Worm (Caenorhabditis elegans) whole organism, L1 larva: Measurements from ENCODE around the gene arc-1.

ENCODE experiments used
- C16A3.4 ChIP-seq: fragments of 150-350 bp; optimal IDR thresholded peaks from 2 replicates; lab custom pipeline; 2014; ENCODE audit warnings: missing biosample characterization, missing genetic modification characterization
- C34B4.2 ChIP-seq: sonication (generic microtip); optimal IDR thresholded peaks from 2 replicates; lab custom pipeline; 2017; ENCODE audit warnings: mild to moderate bottlenecking, missing genetic modification characterization, missing compliant biosample characterization
- blmp-1 ChIP-seq: fragments of 150-350 bp; optimal IDR thresholded peaks from 2 replicates; lab custom pipeline; 2014; ENCODE audit warnings: missing biosample characterization, missing genetic modification characterization
- ceh-63 ChIP-seq: fragments of 200-800 bp; sonication (Bioruptor generic); optimal IDR thresholded peaks from 2 replicates; lab custom pipeline; 2018; ENCODE audit warnings: mild to moderate bottlenecking, missing genetic modification characterization, missing compliant biosample characterization
- ceh-8 ChIP-seq: fragments of 200-800 bp; sonication (Bioruptor generic); optimal IDR thresholded peaks from 2 replicates; lab custom pipeline; 2018; ENCODE audit warnings: mild to moderate bottlenecking, missing genetic modification characterization, moderate library complexity, missing compliant biosample characterization
- ceh-88 ChIP-seq: fragments of 200-800 bp; sonication (Bioruptor generic); IDR thresholded peaks from 2 replicates; pipeline ENCODE4 v1.3.6; 2022; ENCODE audit warnings: missing genetic modification characterization, missing compliant biosample characterization
- ceh-90 ChIP-seq: sonication (generic microtip); optimal IDR thresholded peaks from 2 replicates; lab custom pipeline; 2016; ENCODE audit warnings: missing genetic modification characterization, missing compliant biosample characterization
- efl-1 ChIP-seq, 4 experiments: fragments of 150-350 bp; optimal IDR thresholded peaks in 3 of 4; peaks in 1 of 4; 1 replicate in 1 of 4; 2 replicates in 3 of 4; lab custom pipeline; 2014; ENCODE audit warnings: missing biosample characterization in 2 of 4, missing genetic modification characterization in 2 of 4, missing genetic modification reagents in 2 of 4
- egl-13 ChIP-seq: sonication (generic microtip); optimal IDR thresholded peaks from 2 replicates; lab custom pipeline; 2016; ENCODE audit warnings: missing genotype, missing genetic modification reagents, missing genetic modification characterization, missing compliant biosample characterization
- elt-2 ChIP-seq: sonication (generic microtip); optimal IDR thresholded peaks from 2 replicates; lab custom pipeline; 2016; ENCODE audit warnings: missing genetic modification characterization, mild to moderate bottlenecking, inconsistent platforms, missing compliant biosample characterization, missing genetic modification reagents
- elt-3 ChIP-seq, 6 experiments: fragments of 150-350 bp in 1 of 6; sonication (generic microtip); optimal IDR thresholded peaks; 2 replicates each; lab custom pipeline; 2017 to 2018; ENCODE audit warnings: missing biosample characterization in 6 of 6, missing genetic modification characterization in 6 of 6, inconsistent platforms in 1 of 6
- fos-1 ChIP-seq: fragments of 150-350 bp; optimal IDR thresholded peaks from 2 replicates; lab custom pipeline; 2014; ENCODE audit warnings: missing biosample characterization, missing genetic modification characterization
- grh-1 ChIP-seq: fragments of 200-800 bp; sonication (Bioruptor generic); IDR thresholded peaks from 2 replicates; pipeline ENCODE4 v1.3.6; 2022; ENCODE audit warnings: missing genetic modification reagents, missing genetic modification characterization, missing compliant biosample characterization
- hpl-2 ChIP-seq: fragments of 150-350 bp; optimal IDR thresholded peaks from 2 replicates; lab custom pipeline; 2014; ENCODE audit warnings: missing biosample characterization, missing genetic modification reagents, missing genetic modification characterization
- irx-1 ChIP-seq: sonication (generic microtip); optimal IDR thresholded peaks from 2 replicates; lab custom pipeline; 2016; ENCODE audit warnings: missing genetic modification characterization, missing compliant biosample characterization
- lin-13 ChIP-seq: fragments of 150-350 bp; optimal IDR thresholded peaks from 2 replicates; lab custom pipeline; 2014; ENCODE audit warnings: missing biosample characterization, missing genetic modification reagents, missing genetic modification characterization
- lin-14 ChIP-seq: fragments of 200-800 bp; sonication (Bioruptor generic); optimal IDR thresholded peaks from 2 replicates; lab custom pipeline; 2018; ENCODE audit warnings: mild to moderate bottlenecking, missing genetic modification characterization, moderate library complexity, missing compliant biosample characterization
- lin-15B ChIP-seq: fragments of 150-350 bp; sonication (generic microtip); optimal IDR thresholded peaks from 3 replicates; lab custom pipeline; 2014; ENCODE audit warnings: missing biosample characterization, missing genetic modification characterization
- lin-35 ChIP-seq, 2 experiments: fragments of 150-350 bp; optimal IDR thresholded peaks; 2 replicates each; lab custom pipeline; 2014; ENCODE audit warnings: missing biosample characterization in 2 of 2, missing genetic modification characterization in 2 of 2, missing genetic modification reagents in 2 of 2
- lir-3 ChIP-seq: sonication (generic microtip); optimal IDR thresholded peaks from 2 replicates; lab custom pipeline; 2016; ENCODE audit warnings: mild to moderate bottlenecking, missing genetic modification characterization, moderate library complexity, missing compliant biosample characterization; ENCODE audit not compliant: poor library complexity
- lsy-2 ChIP-seq, 2 experiments: fragments of 150-350 bp; optimal IDR thresholded peaks; 2 replicates each; lab custom pipeline; 2014; ENCODE audit warnings: missing biosample characterization in 2 of 2, missing genetic modification characterization in 2 of 2
- mdl-1 ChIP-seq, 2 experiments: fragments of 150-350 bp; optimal IDR thresholded peaks; 2 replicates each; lab custom pipeline; 2014 to 2017; ENCODE audit warnings: missing biosample characterization in 2 of 2, missing genetic modification characterization in 2 of 2, inconsistent platforms in 1 of 2
- mef-2 ChIP-seq: fragments of 150-350 bp; optimal IDR thresholded peaks from 2 replicates; lab custom pipeline; 2014; ENCODE audit warnings: missing biosample characterization, missing genetic modification characterization
- mep-1 ChIP-seq: fragments of 150-350 bp; optimal IDR thresholded peaks from 2 replicates; lab custom pipeline; 2014; ENCODE audit warnings: missing biosample characterization, missing genetic modification characterization
- nhr-11 ChIP-seq: fragments of 150-350 bp; optimal IDR thresholded peaks from 2 replicates; lab custom pipeline; 2014; ENCODE audit warnings: missing biosample characterization, missing genetic modification characterization
- nhr-12 ChIP-seq: sonication (generic microtip); optimal IDR thresholded peaks from 2 replicates; lab custom pipeline; 2017; ENCODE audit warnings: missing biosample characterization, missing genetic modification characterization
- nhr-19 ChIP-seq: fragments of 200-800 bp; sonication (Bioruptor generic); conservative IDR thresholded peaks from 2 replicates; pipeline ENCODE4 v1.3.6; 2022; ENCODE audit warnings: missing genetic modification characterization, missing compliant biosample characterization
- nhr-20 ChIP-seq: sonication (generic microtip); optimal IDR thresholded peaks from 2 replicates; lab custom pipeline; 2016; ENCODE audit warnings: mild to moderate bottlenecking, missing genetic modification characterization, missing compliant biosample characterization
- nhr-47 ChIP-seq: sonication (generic microtip); optimal IDR thresholded peaks from 2 replicates; lab custom pipeline; 2016; ENCODE audit warnings: mild to moderate bottlenecking, missing genetic modification characterization, moderate library complexity, missing compliant biosample characterization
- nhr-71 ChIP-seq: sonication (generic microtip); optimal IDR thresholded peaks from 2 replicates; lab custom pipeline; 2016; ENCODE audit warnings: mild to moderate bottlenecking, missing genetic modification characterization, moderate library complexity, missing compliant biosample characterization
- nhr-85 ChIP-seq: sonication (generic microtip); peaks from one replicate; lab custom pipeline; 2016; ENCODE audit warnings: missing genetic modification characterization, inconsistent platforms, missing compliant biosample characterization
- nhr-90 ChIP-seq: sonication (generic microtip); optimal IDR thresholded peaks from 2 replicates; lab custom pipeline; 2016; ENCODE audit warnings: mild to moderate bottlenecking, missing genetic modification characterization, missing compliant biosample characterization; ENCODE audit not compliant: poor library complexity
- pag-3 ChIP-seq: sonication (generic microtip); optimal IDR thresholded peaks from 2 replicates; lab custom pipeline; 2017; ENCODE audit warnings: missing genetic modification characterization, mild to moderate bottlenecking, missing compliant biosample characterization, antibody characterized with exemption, borderline replicate concordance; ENCODE audit not compliant: insufficient read depth
- pax-3 ChIP-seq: fragments of 200-800 bp; sonication (Bioruptor generic); optimal IDR thresholded peaks from 2 replicates; lab custom pipeline; 2018; ENCODE audit warnings: mild to moderate bottlenecking, missing genetic modification characterization, moderate library complexity, missing compliant biosample characterization
- rnt-1 ChIP-seq: sonication (generic microtip); optimal IDR thresholded peaks from 2 replicates; lab custom pipeline; 2016; ENCODE audit warnings: mild to moderate bottlenecking, missing genetic modification characterization, moderate library complexity, missing compliant biosample characterization
- skn-1 ChIP-seq: fragments of 150-350 bp; optimal IDR thresholded peaks from 2 replicates; lab custom pipeline; 2014; ENCODE audit warnings: missing biosample characterization, missing genetic modification characterization
- snu-23 ChIP-seq: sonication (generic microtip); optimal IDR thresholded peaks from 2 replicates; lab custom pipeline; 2016; ENCODE audit warnings: missing genetic modification characterization, missing compliant biosample characterization
- sup-37 ChIP-seq: fragments of 200-800 bp; sonication (Bioruptor generic); optimal IDR thresholded peaks from 2 replicates; lab custom pipeline; 2018; ENCODE audit warnings: mild to moderate bottlenecking, missing genetic modification characterization, missing compliant biosample characterization
- tbx-2 ChIP-seq: sonication (generic microtip); optimal IDR thresholded peaks from 2 replicates; lab custom pipeline; 2016; ENCODE audit warnings: missing genetic modification characterization, missing compliant biosample characterization
- tlp-1 ChIP-seq: fragments of 150-350 bp; optimal IDR thresholded peaks from 2 replicates; lab custom pipeline; 2014; ENCODE audit warnings: missing biosample characterization, missing genetic modification characterization
- unc-86 ChIP-seq: sonication (generic microtip); optimal IDR thresholded peaks from 2 replicates; lab custom pipeline; 2016; ENCODE audit warnings: missing genetic modification characterization, missing compliant biosample characterization
- vab-15 ChIP-seq: sonication (generic microtip); optimal IDR thresholded peaks from 2 replicates; lab custom pipeline; 2017; ENCODE audit warnings: missing genotype, mild to moderate bottlenecking, missing genetic modification characterization, missing compliant biosample characterization
- xbp-1 ChIP-seq: sonication (generic microtip); optimal IDR thresholded peaks from 2 replicates; lab custom pipeline; 2016; ENCODE audit warnings: missing genetic modification characterization, missing compliant biosample characterization
- ztf-11 ChIP-seq, 2 experiments: sonication (generic microtip); optimal IDR thresholded peaks; 2 replicates each; lab custom pipeline; 2016 to 2017; ENCODE audit warnings: missing genetic modification characterization in 2 of 2, missing biosample characterization in 1 of 2, missing compliant biosample characterization in 1 of 2

arc-1 gene

ce11 chrII:9655530-9656139, 19.1 kb upstream of the arc-1 start, which contains the start of gene ZK1307.1:
TSS of gene ZK1307.1 (minus strand) at chrII:9655580.
- TF ChIP-seq ceh-8 (GFP tag; lab: Kevin White, UChicago) (no peak), sup-37 (no peak), blmp-1 (tag; lab: Kevin White, UChicago) (peak; percentile 23), tbx-2 (no peak), elt-2 (tag; lab: Kevin White, UChicago) (peak; percentile 32), ceh-90 (no peak), fos-1 (tag; lab: Kevin White, UChicago) (no peak), efl-1 (optimal IDR thresholded peaks at IDR 0.05; lab: Kevin White, UChicago) (no peak), efl-1 (GFP tag; optimal IDR thresholded peaks at IDR 0.05 in 1 of 2; lab: Kevin White, UChicago) (no peak), vab-15 (tag; lab: Kevin White, UChicago) (no peak)

ce11 chrII:9656210-9656755, 18.5 kb upstream of the arc-1 start, which contains the start of gene gstk-1:
TSS of gene gstk-1 (plus strand) at chrII:9656705.
- TF ChIP-seq lsy-2 (tag; optimal IDR thresholded peaks at IDR 0.05; lab: Kevin White, UChicago): peak in 1 of 2 experiments; percentile 2
- no peak for TF ChIP-seq pag-3
- TF ChIP-seq skn-1 (tag; lab: Kevin White, UChicago): no peak
- TF ChIP-seq hpl-2 (GFP tag; lab: Kevin White, UChicago): no peak
- 0 out of 2 replicates have a peak, but pooled peaks have one; percentile 13 for TF ChIP-seq nhr-19 (GFP tag; lab: Robert Waterston, UW)
- peak in 1 of 2 experiments; percentile 70 for TF ChIP-seq lin-35 (GFP tag; optimal IDR thresholded peaks at IDR 0.05; lab: Kevin White, UChicago)
- no peak for TF ChIP-seq fos-1 (tag; lab: Kevin White, UChicago)
- peak; percentile 11 for TF ChIP-seq C16A3.4 (tag; lab: Kevin White, UChicago)
- TF ChIP-seq nhr-47 (tag; lab: Kevin White, UChicago): peak; percentile 39
- TF ChIP-seq rnt-1 (tag; lab: Kevin White, UChicago): peak; percentile 23
- TF ChIP-seq mep-1 (tag; lab: Kevin White, UChicago): no peak
- no peak for TF ChIP-seq lin-15B
- peak; percentile 13 for TF ChIP-seq snu-23 (GFP tag; lab: Kevin White, UChicago)
- TF ChIP-seq lir-3: no peak
- TF ChIP-seq irx-1 (tag; lab: Kevin White, UChicago): no peak
- no peak for TF ChIP-seq nhr-12
- no peak for TF ChIP-seq ceh-90
- peak; percentile 10 for TF ChIP-seq lin-14 (GFP tag; lab: Kevin White, UChicago)
- no peak for TF ChIP-seq ceh-8 (GFP tag; lab: Kevin White, UChicago)
- peak; percentile 9 for TF ChIP-seq tbx-2
- no peak for TF ChIP-seq ceh-63 (GFP tag; lab: Kevin White, UChicago)
- TF ChIP-seq tlp-1: no peak
- TF ChIP-seq nhr-90 (tag; lab: Kevin White, UChicago): peak; percentile 61
- peak; percentile 57 for TF ChIP-seq nhr-71 (tag; lab: Kevin White, UChicago)
- TF ChIP-seq ceh-88 (GFP tag; lab: Robert Waterston, UW): no peak
- TF ChIP-seq efl-1 (optimal IDR thresholded peaks at IDR 0.05; lab: Kevin White, UChicago): peak in 1 of 2 experiments; percentile 13
- no peak for TF ChIP-seq efl-1 (GFP tag; optimal IDR thresholded peaks at IDR 0.05 in 1 of 2; lab: Kevin White, UChicago)
- TF ChIP-seq ztf-11 (tag; optimal IDR thresholded peaks at IDR 0.05; lab: Kevin White, UChicago): no peak
- TF ChIP-seq egl-13 (tag; lab: Kevin White, UChicago): no peak
- TF ChIP-seq grh-1 (GFP tag; lab: Robert Waterston, UW): peak; percentile 31; the same call in 1 of the 2 replicates
- TF ChIP-seq mdl-1 (tag; optimal IDR thresholded peaks at IDR 0.05; lab: Kevin White, UChicago): peak in 1 of 2 experiments; percentile 67
- TF ChIP-seq nhr-20 (tag; lab: Kevin White, UChicago): peak; percentile 94
- peak in 2 of 6 experiments; percentile 44 to 67 for TF ChIP-seq elt-3 (tag; optimal IDR thresholded peaks at IDR 0.05; lab: Kevin White, UChicago)
- TF ChIP-seq xbp-1 (tag; lab: Kevin White, UChicago): no peak
- TF ChIP-seq nhr-85 (tag; lab: Kevin White, UChicago): peak; percentile 78
- TF ChIP-seq lin-13 (GFP tag; lab: Kevin White, UChicago): no peak
- no peak for TF ChIP-seq unc-86 (tag; lab: Kevin White, UChicago)
- peak; percentile 31 for TF ChIP-seq blmp-1 (tag; lab: Kevin White, UChicago)
- peak; percentile 13 for TF ChIP-seq nhr-11 (tag; lab: Kevin White, UChicago)
- no peak for TF ChIP-seq C34B4.2
- TF ChIP-seq mef-2: no peak
- peak; percentile 68 for TF ChIP-seq elt-2 (tag; lab: Kevin White, UChicago)
- no peak for TF ChIP-seq pax-3 (tag; lab: Kevin White, UChicago)
- TF ChIP-seq, all 84 proteins: peak for 20
